Fruit fly (Drosophila melanogaster) Kc167 (cell line): ENCODE results near the gene CG3149.

Experiments used
- Myc ChIP-seq: fragments of >200 bp; optimal IDR thresholded peaks from 2 replicates; lab custom pipeline; 2017; ENCODE audit warnings: missing external identifiers
- Sin3A ChIP-seq: fragments of >200 bp; optimal IDR thresholded peaks from 2 replicates; lab custom pipeline; 2018; ENCODE audit warnings: missing external identifiers
- h ChIP-seq: fragments of >200 bp; optimal IDR thresholded peaks from 3 replicates; lab custom pipeline; 2018; ENCODE audit warnings: missing external identifiers
- psq ChIP-seq: fragments of >200 bp; optimal IDR thresholded peaks from 2 replicates; lab custom pipeline; 2017; ENCODE audit warnings: missing external identifiers
- ttk ChIP-seq: sonication (Bioruptor generic); optimal IDR thresholded peaks from 2 replicates; lab custom pipeline; 2017; ENCODE audit warnings: missing external identifiers

DNA sequence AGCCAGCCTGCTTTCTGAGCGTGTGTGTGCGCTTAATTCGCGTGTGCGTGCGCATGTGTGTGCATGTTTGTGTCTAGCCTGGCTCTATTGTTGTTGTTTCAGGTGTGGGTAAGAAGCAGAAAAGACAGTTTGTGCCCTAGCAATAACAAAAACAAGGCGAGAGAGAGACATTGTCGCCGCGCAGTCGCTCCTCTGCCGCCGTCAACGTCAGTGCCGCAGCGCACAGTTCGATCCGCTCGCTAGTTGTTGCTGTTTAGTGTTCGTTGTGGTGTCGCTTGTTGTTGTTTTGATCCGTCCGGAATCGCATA, 4.8 kb downstream of the CG3149 start:
- no peak for TF ChIP-seq h (lab: Kevin White, UChicago)
- no peak for TF ChIP-seq Sin3A (lab: Kevin White, UChicago)
- no peak for TF ChIP-seq psq
- TF ChIP-seq Myc (lab: Kevin White, UChicago): no peak
- no peak for TF ChIP-seq ttk (lab: Kevin White, UChicago)
